Worm (Caenorhabditis elegans): ENCODE data around the gene ham-2.

ham-2 gene

ce11 chrX:4599526-4599925, 45.0 kb downstream of the ham-2 start:
- no peak for TF ChIP-seq blmp-1 (tag; optimal IDR thresholded peaks at IDR 0.05)
- TF ChIP-seq ceh-83 (GFP tag; optimal IDR thresholded peaks at IDR 0.05) = no peak
- no peak for TF ChIP-seq mab-5 (tag; optimal IDR thresholded peaks at IDR 0.05)
- no peak for TF ChIP-seq drap-1 (GFP tag; optimal IDR thresholded peaks at IDR 0.05)
- no peak for TF ChIP-seq cnd-1 (tag; optimal IDR thresholded peaks at IDR 0.05)
- TF ChIP-seq elt-1 (tag; optimal IDR thresholded peaks at IDR 0.05; ENCODE audit: borderline replicate concordance, insufficient read depth) = no peak

ce11 chrX:4600987-4601386, 46.5 kb downstream of the ham-2 start:
- TF ChIP-seq flh-1 (GFP tag; optimal IDR thresholded peaks at IDR 0.05) (no peak), hlh-1 (tag; optimal IDR thresholded peaks at IDR 0.05) (no peak), pha-4 (tag; optimal IDR thresholded peaks at IDR 0.05) (no peak), elt-1 (tag; optimal IDR thresholded peaks at IDR 0.05; ENCODE audit: borderline replicate concordance, insufficient read depth) (no peak), nhr-76 (tag; optimal IDR thresholded peaks at IDR 0.05) (no peak), ces-1 (GFP tag; optimal IDR thresholded peaks at IDR 0.05) (no peak), lsy-2 (tag; optimal IDR thresholded peaks at IDR 0.05) (no peak), nhr-237 (tag; optimal IDR thresholded peaks at IDR 0.05) (no peak), blmp-1 (tag; optimal IDR thresholded peaks at IDR 0.05) (no peak), nhr-28 (tag; optimal IDR thresholded peaks at IDR 0.05) (no peak), ham-2 (GFP tag; optimal IDR thresholded peaks at IDR 0.05) (no peak), M03D4.4 (tag; optimal IDR thresholded peaks at IDR 0.05) (no peak), nhr-2 (tag; optimal IDR thresholded peaks at IDR 0.05) (no peak), mep-1 (tag; optimal IDR thresholded peaks at IDR 0.05) (no peak), zip-8 (tag; optimal IDR thresholded peaks at IDR 0.05) (no peak)

ce11 chrX:4604185-4604584, 49.7 kb downstream of the ham-2 start:
- TF ChIP-seq unc-120 (tag; optimal IDR thresholded peaks at IDR 0.05; ENCODE audit: poor library complexity, severe bottlenecking) (no peak), hlh-1 (tag; optimal IDR thresholded peaks at IDR 0.05) (no peak), lsy-2 (tag; optimal IDR thresholded peaks at IDR 0.05) (no peak), tbx-8 (GFP tag; optimal IDR thresholded peaks at IDR 0.05) (no peak), nhr-28 (tag; optimal IDR thresholded peaks at IDR 0.05) (no peak), unc-62 (GFP tag; optimal IDR thresholded peaks at IDR 0.05) (no peak), lin-32 (GFP tag; optimal IDR thresholded peaks at IDR 0.05) (no peak), elt-1 (tag; optimal IDR thresholded peaks at IDR 0.05; ENCODE audit: borderline replicate concordance, insufficient read depth) (no peak), blmp-1 (tag; optimal IDR thresholded peaks at IDR 0.05) (no peak), mls-2 (tag; optimal IDR thresholded peaks at IDR 0.05) (no peak), snpc-4 (tag; optimal IDR thresholded peaks at IDR 0.05) (no peak), ces-1 (GFP tag; optimal IDR thresholded peaks at IDR 0.05) (no peak), sem-2 (GFP tag; optimal IDR thresholded peaks at IDR 0.05) (no peak), bed-3 (GFP tag; optimal IDR thresholded peaks at IDR 0.05) (no peak), ceh-83 (GFP tag; optimal IDR thresholded peaks at IDR 0.05) (no peak), ceh-39 (tag; optimal IDR thresholded peaks at IDR 0.05) (no peak), M03D4.4 (tag; optimal IDR thresholded peaks at IDR 0.05) (no peak)

- no peak for TF ChIP-seq tbx-8 (GFP tag; optimal IDR thresholded peaks at IDR 0.05)
- no peak for TF ChIP-seq ceh-43 (GFP tag; optimal IDR thresholded peaks at IDR 0.05)
- TF ChIP-seq ham-2 (GFP tag; optimal IDR thresholded peaks at IDR 0.05) = no peak
- no peak for TF ChIP-seq snpc-4 (tag; optimal IDR thresholded peaks at IDR 0.05)
- TF ChIP-seq sptf-1 (tag; optimal IDR thresholded peaks at IDR 0.05) = no peak
- TF ChIP-seq nhr-76 (tag; optimal IDR thresholded peaks at IDR 0.05) = no peak
- TF ChIP-seq nhr-237 (tag; optimal IDR thresholded peaks at IDR 0.05) = no peak
- TF ChIP-seq mab-5 (tag; optimal IDR thresholded peaks at IDR 0.05) = no peak
These were observed 51.3 kb downstream of the ham-2 start, which contains the start of gene spat-3 for ce11 chrX:4605828-4606227. TSS of gene spat-3 (minus strand) at chrX:4605928.

ce11 chrX:4606389-4606880, 52.0 kb downstream of the ham-2 start:
- TF ChIP-seq mep-1 (tag; optimal IDR thresholded peaks at IDR 0.05) (peak; percentile 19), cnd-1 (tag; optimal IDR thresholded peaks at IDR 0.05) (peak; percentile 93), pha-4 (tag; optimal IDR thresholded peaks at IDR 0.05) (peak; percentile 51), flh-1 (GFP tag; optimal IDR thresholded peaks at IDR 0.05) (peak; percentile 71), ztf-11 (tag; optimal IDR thresholded peaks at IDR 0.05) (peak; percentile 34), ceh-43 (GFP tag; optimal IDR thresholded peaks at IDR 0.05) (peak; percentile 79), unc-120 (tag; optimal IDR thresholded peaks at IDR 0.05; ENCODE audit: poor library complexity, severe bottlenecking) (peak; percentile 87), hlh-1 (tag; optimal IDR thresholded peaks at IDR 0.05) (peak; percentile 51), M03D4.4 (tag; optimal IDR thresholded peaks at IDR 0.05) (peak; percentile 94), drap-1 (GFP tag; optimal IDR thresholded peaks at IDR 0.05) (peak; percentile 93), tbx-8 (GFP tag; optimal IDR thresholded peaks at IDR 0.05) (peak; percentile 73), ceh-83 (GFP tag; optimal IDR thresholded peaks at IDR 0.05) (peak; percentile 82), sptf-1 (tag; optimal IDR thresholded peaks at IDR 0.05) (peak; percentile 94), lin-13 (tag; optimal IDR thresholded peaks at IDR 0.05) (peak; percentile 66), mls-2 (tag; optimal IDR thresholded peaks at IDR 0.05) (peak; percentile 93), sem-2 (GFP tag; optimal IDR thresholded peaks at IDR 0.05) (peak; percentile 73), nhr-12 (tag; optimal IDR thresholded peaks at IDR 0.05) (peak; percentile 92), ham-2 (GFP tag; optimal IDR thresholded peaks at IDR 0.05) (peak; percentile 80), lin-32 (GFP tag; optimal IDR thresholded peaks at IDR 0.05) (peak; percentile 74)

Measured in whole organism, mixed stage, embryonic.